Worm (Caenorhabditis elegans) whole organism, L3 larva: ENCODE measurements around the gene F58A6.5.
A peak's percentile ranks its signal among the peaks of the same experiment; 100 is the strongest.

Source experiments
- R02D3.7 ChIP-seq: fragments of 150-350 bp; optimal IDR thresholded peaks from 2 replicates; lab custom pipeline; 2014; ENCODE audit warnings: missing biosample characterization, missing genetic modification characterization
- ZK546.5 ChIP-seq: sonication (generic microtip); optimal IDR thresholded peaks from 2 replicates; lab custom pipeline; 2017; ENCODE audit warnings: missing biosample characterization, missing genetic modification characterization
- aly-2 ChIP-seq: fragments of 150-350 bp; optimal IDR thresholded peaks from 2 replicates; lab custom pipeline; 2014; ENCODE audit warnings: missing biosample characterization, missing genetic modification characterization
- ama-1 ChIP-seq: fragments of 150-350 bp; optimal IDR thresholded peaks from 2 replicates; lab custom pipeline; 2018
- ceh-16 ChIP-seq: sonication (generic microtip); optimal IDR thresholded peaks from 2 replicates; lab custom pipeline; 2017; ENCODE audit warnings: missing biosample characterization, missing genetic modification characterization
- ceh-28 ChIP-seq: fragments of 150-350 bp; optimal IDR thresholded peaks from 2 replicates; lab custom pipeline; 2014; ENCODE audit warnings: missing biosample characterization, missing genetic modification reagents, missing genetic modification characterization
- ceh-82 ChIP-seq: fragments of 150-350 bp; optimal IDR thresholded peaks from 2 replicates; lab custom pipeline; 2014; ENCODE audit warnings: missing biosample characterization, missing genetic modification characterization
- ceh-9 ChIP-seq: sonication (generic microtip); optimal IDR thresholded peaks from 2 replicates; lab custom pipeline; 2018; ENCODE audit warnings: missing biosample characterization, missing genetic modification characterization
- daf-12 ChIP-seq: fragments of 150-350 bp; optimal IDR thresholded peaks from 2 replicates; lab custom pipeline; 2014; ENCODE audit warnings: missing biosample characterization, missing genetic modification reagents, missing genetic modification characterization
- egl-27 ChIP-seq: sonication (generic microtip); optimal IDR thresholded peaks from 4 replicates; lab custom pipeline; 2017; ENCODE audit warnings: missing biosample characterization, missing genetic modification reagents, missing genetic modification characterization
- egl-5 ChIP-seq: fragments of 150-350 bp; optimal IDR thresholded peaks from 2 replicates; lab custom pipeline; 2017; ENCODE audit warnings: missing biosample characterization, missing genetic modification reagents, missing genetic modification characterization, inconsistent platforms
- elt-1 ChIP-seq: fragments of 150-350 bp; optimal IDR thresholded peaks from 2 replicates; lab custom pipeline; 2014; ENCODE audit warnings: missing biosample characterization, missing genetic modification characterization
- elt-2 ChIP-seq: sonication (generic microtip); optimal IDR thresholded peaks from 2 replicates; lab custom pipeline; 2016; ENCODE audit warnings: missing genetic modification reagents, mild to moderate bottlenecking, missing genetic modification characterization, missing compliant biosample characterization
- elt-3 ChIP-seq, 3 experiments: fragments of 150-350 bp in 1 of 3; sonication (generic microtip) in 2 of 3; optimal IDR thresholded peaks; 2 replicates in 2 of 3; 4 replicates in 1 of 3; lab custom pipeline; 2014 to 2017; ENCODE audit warnings: missing biosample characterization in 3 of 3, missing genetic modification characterization in 3 of 3
- eor-1 ChIP-seq, 2 experiments: fragments of 150-350 bp; optimal IDR thresholded peaks; 2 replicates each; lab custom pipeline; 2014 to 2018; ENCODE audit warnings: missing biosample characterization in 2 of 2, missing genetic modification characterization in 2 of 2
- fkh-10 ChIP-seq: sonication (generic microtip); optimal IDR thresholded peaks from 2 replicates; lab custom pipeline; 2017; ENCODE audit warnings: missing biosample characterization, missing genetic modification reagents, missing genetic modification characterization
- fkh-2 ChIP-seq: fragments of 150-350 bp; optimal IDR thresholded peaks from 2 replicates; lab custom pipeline; 2014; ENCODE audit warnings: missing biosample characterization, missing genetic modification reagents, missing genetic modification characterization
- fos-1 ChIP-seq: fragments of 150-350 bp; optimal IDR thresholded peaks from 2 replicates; lab custom pipeline; 2014; ENCODE audit warnings: missing biosample characterization, missing genetic modification characterization
- hmg-11 ChIP-seq: sonication (generic microtip); optimal IDR thresholded peaks from 2 replicates; lab custom pipeline; 2016; ENCODE audit warnings: missing genetic modification characterization, missing compliant biosample characterization
- jun-1 ChIP-seq: fragments of 150-350 bp; optimal IDR thresholded peaks from 2 replicates; lab custom pipeline; 2014; ENCODE audit warnings: missing biosample characterization, missing genetic modification reagents, missing genetic modification characterization
- lin-15B ChIP-seq: fragments of 150-350 bp; optimal IDR thresholded peaks from 2 replicates; lab custom pipeline; 2014; ENCODE audit warnings: missing biosample characterization, missing genetic modification characterization
- lin-39 ChIP-seq: fragments of 150-350 bp; optimal IDR thresholded peaks from 2 replicates; lab custom pipeline; 2018; ENCODE audit warnings: missing biosample characterization, missing genetic modification reagents, missing genetic modification characterization
- lsy-12 ChIP-seq: sonication (generic microtip); optimal IDR thresholded peaks from 2 replicates; lab custom pipeline; 2016; ENCODE audit warnings: mild to moderate bottlenecking, missing genetic modification characterization, missing compliant biosample characterization
- mdl-1 ChIP-seq: fragments of 150-350 bp; optimal IDR thresholded peaks from 2 replicates; lab custom pipeline; 2014; ENCODE audit warnings: missing biosample characterization, missing genetic modification characterization
- mml-1 ChIP-seq: fragments of 150-350 bp; sonication (generic microtip); optimal IDR thresholded peaks from 3 replicates; lab custom pipeline; 2014; ENCODE audit warnings: missing biosample characterization, missing genetic modification characterization
- nfya-1 ChIP-seq: sonication (generic microtip); optimal IDR thresholded peaks from 2 replicates; lab custom pipeline; 2017; ENCODE audit warnings: missing genetic modification characterization, mild to moderate bottlenecking, missing compliant biosample characterization, antibody characterized with exemption, moderate library complexity; ENCODE audit not compliant: insufficient read depth
- nhr-11 ChIP-seq: fragments of 150-350 bp; optimal IDR thresholded peaks from 2 replicates; lab custom pipeline; 2014; ENCODE audit warnings: missing biosample characterization, missing genetic modification characterization
- nhr-12 ChIP-seq: fragments of 150-350 bp; optimal IDR thresholded peaks from 2 replicates; lab custom pipeline; 2014; ENCODE audit warnings: missing biosample characterization, missing genetic modification characterization
- nhr-23 ChIP-seq: fragments of 150-350 bp; optimal IDR thresholded peaks from 2 replicates; lab custom pipeline; 2014; ENCODE audit warnings: missing biosample characterization, missing genetic modification reagents, missing genetic modification characterization
- nhr-237 ChIP-seq: fragments of 150-350 bp; optimal IDR thresholded peaks from 2 replicates; lab custom pipeline; 2014; ENCODE audit warnings: missing biosample characterization, missing genetic modification characterization
- nhr-25 ChIP-seq: sonication (generic microtip); optimal IDR thresholded peaks from 2 replicates; lab custom pipeline; 2017; ENCODE audit warnings: missing biosample characterization, missing genetic modification characterization
- nhr-28 ChIP-seq: fragments of 150-350 bp; optimal IDR thresholded peaks from 2 replicates; lab custom pipeline; 2014; ENCODE audit warnings: missing biosample characterization, missing genetic modification characterization
- nhr-43 ChIP-seq: sonication (generic microtip); optimal IDR thresholded peaks from 2 replicates; lab custom pipeline; 2016; ENCODE audit warnings: mild to moderate bottlenecking, missing genetic modification characterization, missing compliant biosample characterization; ENCODE audit not compliant: poor library complexity, severe bottlenecking
- nhr-67 ChIP-seq: fragments of 150-350 bp; optimal IDR thresholded peaks from 2 replicates; lab custom pipeline; 2014; ENCODE audit warnings: missing biosample characterization, missing genetic modification characterization
- nhr-76 ChIP-seq: fragments of 150-350 bp; sonication (generic microtip); optimal IDR thresholded peaks from 5 replicates; lab custom pipeline; 2014; ENCODE audit warnings: missing biosample characterization, missing genetic modification characterization
- nhr-77 ChIP-seq: fragments of 150-350 bp; optimal IDR thresholded peaks from 2 replicates; lab custom pipeline; 2014; ENCODE audit warnings: missing biosample characterization, missing genetic modification characterization
- pha-4 ChIP-seq: fragments of 150-350 bp; optimal IDR thresholded peaks from 2 replicates; lab custom pipeline; 2014; ENCODE audit warnings: missing biosample characterization, missing genetic modification reagents, missing genetic modification characterization
- pqm-1 ChIP-seq: fragments of 150-350 bp; optimal IDR thresholded peaks from 2 replicates; lab custom pipeline; 2017; ENCODE audit warnings: missing biosample characterization, missing genetic modification characterization, inconsistent platforms
- sea-2 ChIP-seq: fragments of 150-350 bp; sonication (generic microtip); optimal IDR thresholded peaks from 4 replicates; lab custom pipeline; 2014; ENCODE audit warnings: missing biosample characterization, missing genetic modification reagents, missing genetic modification characterization
- skn-1 ChIP-seq: fragments of 150-350 bp; optimal IDR thresholded peaks from 2 replicates; lab custom pipeline; 2014; ENCODE audit warnings: missing biosample characterization, missing genetic modification characterization
- snpc-4 ChIP-seq: fragments of 150-350 bp; optimal IDR thresholded peaks from 2 replicates; lab custom pipeline; 2014; ENCODE audit warnings: missing biosample characterization, missing genetic modification characterization
- tbx-2 ChIP-seq: sonication (generic microtip); optimal IDR thresholded peaks from 2 replicates; lab custom pipeline; 2016; ENCODE audit warnings: mild to moderate bottlenecking, missing genetic modification characterization, missing compliant biosample characterization
- unc-39 ChIP-seq: sonication (generic microtip); optimal IDR thresholded peaks from 4 replicates; lab custom pipeline; 2017; ENCODE audit warnings: missing biosample characterization, missing genetic modification characterization
- unc-62 ChIP-seq: fragments of 150-350 bp; sonication (generic microtip); optimal IDR thresholded peaks from 4 replicates; lab custom pipeline; 2014; ENCODE audit warnings: missing biosample characterization, missing genetic modification reagents, missing genetic modification characterization
- zag-1 ChIP-seq: fragments of 150-350 bp; optimal IDR thresholded peaks from 2 replicates; lab custom pipeline; 2014; ENCODE audit warnings: missing biosample characterization, missing genetic modification characterization
- ztf-11 ChIP-seq: fragments of 150-350 bp; optimal IDR thresholded peaks from 2 replicates; lab custom pipeline; 2014; ENCODE audit warnings: missing biosample characterization, missing genetic modification characterization
- ztf-4 ChIP-seq: fragments of 150-350 bp; optimal IDR thresholded peaks from 2 replicates; lab custom pipeline; 2014; ENCODE audit warnings: missing biosample characterization, missing genetic modification characterization

F58A6.5 gene

ce11 chrII:5105020-5105419 is 43.2 kb downstream of the F58A6.5 start:
- TF ChIP-seq lsy-12 (tag; lab: Kevin White, UChicago) (peak; percentile 78), mdl-1 (no peak), sea-2 (GFP tag; lab: Kevin White, UChicago) (no peak), nfya-1 (tag; lab: Kevin White, UChicago) (peak; percentile 78), snpc-4 (tag; lab: Kevin White, UChicago) (peak; percentile 21), ZK546.5 (tag; lab: Kevin White, UChicago) (no peak), fos-1 (tag; lab: Kevin White, UChicago) (no peak), fkh-2 (no peak), egl-5 (tag; lab: Kevin White, UChicago) (no peak), ceh-9 (tag; lab: Kevin White, UChicago) (no peak), unc-62 (GFP tag; lab: Kevin White, UChicago) (no peak), lin-39 (tag; lab: Kevin White, UChicago) (peak; percentile 41), R02D3.7 (no peak), nhr-237 (tag; lab: Kevin White, UChicago) (no peak), zag-1 (tag; lab: Kevin White, UChicago) (peak; percentile 4), daf-12 (tag; lab: Kevin White, UChicago) (no peak), ceh-28 (tag; lab: Kevin White, UChicago) (no peak), nhr-43 (tag; lab: Kevin White, UChicago) (peak; percentile 87), mml-1 (tag; lab: Kevin White, UChicago) (no peak), elt-3 (tag; optimal IDR thresholded peaks at IDR 0.05; lab: Kevin White, UChicago) (peak in 1 of 3 experiments; percentile 48), eor-1 (tag; optimal IDR thresholded peaks at IDR 0.05; lab: Kevin White, UChicago) (no peak), nhr-12 (tag; lab: Kevin White, UChicago) (no peak), unc-39 (tag; lab: Kevin White, UChicago) (no peak), hmg-11 (tag; lab: Kevin White, UChicago) (peak; percentile 83), skn-1 (no peak), nhr-25 (tag; lab: Kevin White, UChicago) (no peak), nhr-28 (tag; lab: Kevin White, UChicago) (no peak), pha-4 (tag; lab: Kevin White, UChicago) (peak; percentile 78), nhr-23 (peak; percentile 69), pqm-1 (tag; lab: Kevin White, UChicago) (no peak), jun-1 (tag; lab: Kevin White, UChicago) (peak; percentile 11), nhr-77 (tag; lab: Kevin White, UChicago) (peak; percentile 34), lin-15B (tag; lab: Kevin White, UChicago) (peak; percentile 6), ztf-4 (tag; lab: Kevin White, UChicago) (peak; percentile 19), ztf-11 (tag; lab: Kevin White, UChicago) (no peak), ceh-16 (no peak), ama-1 (lab: Kevin White, UChicago) (peak; percentile 20), aly-2 (peak; percentile 68), egl-27 (tag; lab: Kevin White, UChicago) (peak; percentile 67), nhr-67 (tag; lab: Kevin White, UChicago) (no peak), elt-1 (tag; lab: Kevin White, UChicago) (no peak), ceh-82 (no peak), tbx-2 (tag; lab: Kevin White, UChicago) (peak; percentile 75), elt-2 (tag; lab: Kevin White, UChicago) (peak; percentile 80), nhr-11 (no peak), nhr-76 (tag; lab: Kevin White, UChicago) (no peak), fkh-10 (no peak)
